Worm (Caenorhabditis elegans): ENCODE measurements around the gene Y49F6B.12.

- TF ChIP-seq dao-5 (tag; optimal IDR thresholded peaks at IDR 0.05) (no peak), him-1 (tag; optimal IDR thresholded peaks at IDR 0.05) (no peak), W03F9.2 (tag; optimal IDR thresholded peaks at IDR 0.05) (no peak)
Observed at ce11 chrII:3436412-3436811, 35.8 kb downstream of the Y49F6B.12 start, which contains the start of gene skpo-2.
